Fruit fly (Drosophila melanogaster) whole organism, pupa: ENCODE data around the gene hdm.

Experiments
- CG13204 ChIP-seq: fragments of 200-800 bp; sonication (Bioruptor generic); optimal IDR thresholded peaks from 2 replicates; lab custom pipeline; 2018; ENCODE audit warnings: missing biosample characterization, mild to moderate bottlenecking, missing genetic modification characterization, moderate library complexity
- CG32121 ChIP-seq: fragments of 200-800 bp; sonication (Bioruptor generic); IDR thresholded peaks from 2 replicates; pipeline ENCODE4 v1.3.6; 2022; ENCODE audit warnings: missing biosample characterization, missing genetic modification characterization
- CG4496 ChIP-seq: fragments of 200-800 bp; sonication (Bioruptor generic); IDR thresholded peaks from 3 replicates; pipeline ENCODE4 v1.3.6; 2022; ENCODE audit warnings: missing biosample characterization, missing genetic modification characterization
- CG8159 ChIP-seq: fragments of 200-800 bp; sonication (Bioruptor generic); optimal IDR thresholded peaks from 3 replicates; lab custom pipeline; 2018; ENCODE audit warnings: missing biosample characterization, mild to moderate bottlenecking, missing genetic modification characterization, moderate library complexity
- CG8301 ChIP-seq: fragments of 200-800 bp; sonication (Bioruptor generic); optimal IDR thresholded peaks from 2 replicates; lab custom pipeline; 2018; ENCODE audit warnings: missing biosample characterization, mild to moderate bottlenecking, missing genetic modification characterization
- CG9948 ChIP-seq: fragments of 200-800 bp; sonication (Bioruptor generic); optimal IDR thresholded peaks from 2 replicates; lab custom pipeline; 2018; ENCODE audit warnings: missing biosample characterization, mild to moderate bottlenecking, missing genetic modification characterization, moderate library complexity
- D1 ChIP-seq: fragments of 200-800 bp; sonication (Bioruptor generic); optimal IDR thresholded peaks from 2 replicates; lab custom pipeline; 2018; ENCODE audit warnings: missing biosample characterization, mild to moderate bottlenecking, missing genetic modification characterization, moderate library complexity
- EcR ChIP-seq: fragments of 200-800 bp; sonication (Bioruptor generic); optimal IDR thresholded peaks from 3 replicates; lab custom pipeline; 2019; ENCODE audit warnings: missing biosample characterization, missing genetic modification characterization, mild to moderate bottlenecking, moderate library complexity, missing genetic modification reagents
- Ets98B ChIP-seq: fragments of 200-800 bp; sonication (Bioruptor generic); IDR thresholded peaks from 2 replicates; pipeline ENCODE4 v1.3.6; 2022; ENCODE audit warnings: missing biosample characterization, missing genetic modification characterization
- Pif1A ChIP-seq: fragments of 200-800 bp; sonication (Bioruptor generic); optimal IDR thresholded peaks from 3 replicates; lab custom pipeline; 2016; ENCODE audit warnings: missing biosample characterization, missing genetic modification characterization
- Pif1B ChIP-seq: fragments of 200-800 bp; sonication (Bioruptor generic); optimal IDR thresholded peaks from 3 replicates; lab custom pipeline; 2016; ENCODE audit warnings: missing biosample characterization, missing genetic modification characterization
- gl ChIP-seq: fragments of 200-800 bp; sonication (Bioruptor generic); optimal IDR thresholded peaks from 2 replicates; lab custom pipeline; 2018; ENCODE audit warnings: missing biosample characterization, mild to moderate bottlenecking, missing genetic modification characterization

dm6 chrX:7959512-7959911 lies 39.6 kb upstream of the hdm start:
- TF ChIP-seq Pif1A (GFP tag; lab: Kevin White, UChicago) (no peak), Ets98B (GFP tag; lab: Robert Waterston, UW) (no peak), D1 (tag; lab: Kevin White, UChicago) (no peak), EcR (no peak), CG4496 (GFP tag; lab: Robert Waterston, UW) (no peak), CG13204 (GFP tag; lab: Kevin White, UChicago) (no peak), CG8301 (tag; lab: Kevin White, UChicago) (no peak), Pif1B (GFP tag; lab: Kevin White, UChicago) (no peak), CG8159 (tag; lab: Kevin White, UChicago) (no peak), CG9948 (tag; lab: Kevin White, UChicago) (no peak), gl (tag; lab: Kevin White, UChicago) (no peak), CG32121 (GFP tag; lab: Robert Waterston, UW) (no peak)
